Fruit fly (Drosophila melanogaster) Kc167 (cell line): ENCODE data around the gene CG14227.

Experiments
- Myc ChIP-seq: fragments of >200 bp; optimal IDR thresholded peaks from 2 replicates; lab custom pipeline; 2017; ENCODE audit warnings: missing external identifiers
- h ChIP-seq: fragments of >200 bp; optimal IDR thresholded peaks from 3 replicates; lab custom pipeline; 2018; ENCODE audit warnings: missing external identifiers
- insv ChIP-seq: fragments of >200 bp; optimal IDR thresholded peaks from 3 replicates; lab custom pipeline; 2018; ENCODE audit warnings: missing external identifiers
- psq ChIP-seq: fragments of >200 bp; optimal IDR thresholded peaks from 2 replicates; lab custom pipeline; 2017; ENCODE audit warnings: missing external identifiers
- ttk ChIP-seq: sonication (Bioruptor generic); optimal IDR thresholded peaks from 2 replicates; lab custom pipeline; 2017; ENCODE audit warnings: missing external identifiers

DNA sequence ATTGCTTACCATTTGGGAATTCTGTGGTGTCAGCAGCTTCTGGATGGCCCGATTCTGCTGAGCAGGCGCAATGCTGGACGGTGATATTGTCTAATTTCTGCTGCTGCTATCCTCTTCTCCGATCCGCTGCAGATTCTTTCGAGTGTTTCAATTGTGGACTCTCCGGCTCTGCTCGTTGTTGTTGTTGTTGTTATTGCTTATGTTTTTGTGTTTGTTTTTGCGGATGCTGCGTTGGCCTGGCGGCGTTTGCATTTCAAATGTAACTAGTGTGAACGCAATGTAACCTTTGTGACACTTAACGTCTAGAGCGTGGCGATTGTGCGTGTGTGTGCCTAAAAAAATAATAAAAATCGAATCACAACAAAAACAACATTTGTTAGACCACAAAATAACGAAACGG, 23.2 kb upstream of the CG14227 start:
- TF ChIP-seq h (lab: Kevin White, UChicago) (no peak), ttk (lab: Kevin White, UChicago) (no peak), psq (lab: Kevin White, UChicago) (no peak), Myc (lab: Kevin White, UChicago) (no peak), insv (no peak)
